Comparison of ENCODE assay signal across 5 fruit fly cellular contexts in genomic region chr3L:13480241-13480627, dm6.
TF ChIP-seq lines count a peak whose summit lies in the region.

No protein-coding gene starts in this region.

- TF ChIP-seq CTCF in whole organism, embryonic (GFP tag; optimal IDR thresholded peaks at IDR 0.05; lab: Kevin White, UChicago) = no peak

TF ChIP-seq in whole organism, 6 proteins besides CTCF, POLR2A, EP300 and RAD21:
- TF ChIP-seq psq (optimal IDR thresholded peaks at IDR 0.05; lab: Kevin White, UChicago) = no peak
- peak; percentile 25 for TF ChIP-seq Dll (optimal IDR thresholded peaks at IDR 0.05; lab: Kevin White, UChicago)

TF ChIP-seq in whole organism, adult, 20 proteins besides CTCF, POLR2A, EP300 and RAD21:
- TF ChIP-seq CG7101 (tag; optimal IDR thresholded peaks at IDR 0.05; lab: Kevin White, UChicago) = peak; percentile 21
- no peak for TF ChIP-seq pad (GFP tag; optimal IDR thresholded peaks at IDR 0.05; lab: Kevin White, UChicago)
- peak; percentile 94 for TF ChIP-seq cic (GFP tag; optimal IDR thresholded peaks at IDR 0.05; lab: Kevin White, UChicago)
- peak; percentile 21 for TF ChIP-seq Hr96 (GFP tag; optimal IDR thresholded peaks at IDR 0.05; lab: Kevin White, UChicago)
- TF ChIP-seq Crg-1 (GFP tag; optimal IDR thresholded peaks at IDR 0.05; lab: Kevin White, UChicago) = no peak
- peak; percentile 19 for TF ChIP-seq bab1 (GFP tag; optimal IDR thresholded peaks at IDR 0.05; lab: Kevin White, UChicago)
- no peak for TF ChIP-seq kay (GFP tag; lab: Kevin White, UChicago; ENCODE audit: borderline replicate concordance)
- TF ChIP-seq ovo (GFP tag; optimal IDR thresholded peaks at IDR 0.05; lab: Kevin White, UChicago) = no peak
- peak; percentile 37 for TF ChIP-seq Mnt (GFP tag; optimal IDR thresholded peaks at IDR 0.05; lab: Kevin White, UChicago)
- peak; percentile 7 for TF ChIP-seq CG11617 (GFP tag; optimal IDR thresholded peaks at IDR 0.05; lab: Kevin White, UChicago)
TF ChIP-seq in whole organism, adult: peak in this region for 6.

TF ChIP-seq in whole organism, embryonic, 481 proteins besides CTCF, POLR2A, EP300 and RAD21 (continues in another document):
- 0 out of 2 replicates have a peak, but pooled peaks have one; percentile 9 for TF ChIP-seq Atf6 (GFP tag; IDR thresholded peaks at IDR 0.05; lab: Robert Waterston, UW)
- TF ChIP-seq run (tag; optimal IDR thresholded peaks at IDR 0.05; lab: Kevin White, UChicago) = no peak
- TF ChIP-seq Trl (optimal IDR thresholded peaks at IDR 0.05; lab: Kevin White, UChicago) = peak in 1 of 2 experiments; percentile 55
- no peak for TF ChIP-seq Trl (GFP tag; optimal IDR thresholded peaks at IDR 0.05; lab: Kevin White, UChicago)
- TF ChIP-seq sr (GFP tag; IDR thresholded peaks at IDR 0.05; lab: Robert Waterston, UW) = peak; percentile 14; the same call in 1 of the 3 replicates
- 0 out of 3 replicates have a peak, but pooled peaks have one; percentile 17 for TF ChIP-seq Opbp (GFP tag; IDR thresholded peaks at IDR 0.05; lab: Robert Waterston, UW; ENCODE audit: partially characterized antibody)
- TF ChIP-seq CG17912 (GFP tag; optimal IDR thresholded peaks at IDR 0.05; lab: Kevin White, UChicago) = no peak
- TF ChIP-seq chinmo (GFP tag; IDR thresholded peaks at IDR 0.05; lab: Robert Waterston, UW; ENCODE audit: partially characterized antibody) = peak; percentile 84; the same call in 1 of the 4 replicates
- TF ChIP-seq CG34224 (GFP tag; IDR thresholded peaks at IDR 0.05; lab: Robert Waterston, UW; ENCODE audit: partially characterized antibody) = peak; percentile 41; the same call in 2 of the 3 replicates
- TF ChIP-seq mirr (GFP tag; optimal IDR thresholded peaks at IDR 0.05; lab: Kevin White, UChicago) = peak; percentile 28
- TF ChIP-seq Rfx (GFP tag; IDR thresholded peaks at IDR 0.05; lab: Robert Waterston, UW) = peak; percentile 21; the same call in 1 of the 2 replicates
- 0 out of 2 replicates have a peak, but pooled peaks have one; percentile 23 for TF ChIP-seq hbn (GFP tag; IDR thresholded peaks at IDR 0.05; lab: Robert Waterston, UW; ENCODE audit: partially characterized antibody)
- TF ChIP-seq Deaf1 (tag; optimal IDR thresholded peaks at IDR 0.05; lab: Kevin White, UChicago) = peak; percentile 84
- TF ChIP-seq Drgx (GFP tag; IDR thresholded peaks at IDR 0.05; lab: Robert Waterston, UW) = 0 out of 2 replicates have a peak, but pooled peaks have one; percentile 6
- no peak for TF ChIP-seq gcm2 (GFP tag; optimal IDR thresholded peaks at IDR 0.05; lab: Kevin White, UChicago)
- no peak for TF ChIP-seq CG8290 (GFP tag; optimal IDR thresholded peaks at IDR 0.05; lab: Kevin White, UChicago)
- peak in 1 of 2 experiments; percentile 8 for TF ChIP-seq CG8290 (tag; optimal IDR thresholded peaks at IDR 0.05; lab: Kevin White, UChicago)
- peak; percentile 38 for TF ChIP-seq nom (GFP tag; optimal IDR thresholded peaks at IDR 0.05; lab: Kevin White, UChicago)
- no peak for TF ChIP-seq ro (GFP tag; IDR thresholded peaks at IDR 0.05; lab: Robert Waterston, UW)
- TF ChIP-seq CG13894 (tag; optimal IDR thresholded peaks at IDR 0.05; lab: Kevin White, UChicago) = peak; percentile 10
- no peak for TF ChIP-seq CG42726 (GFP tag; IDR thresholded peaks at IDR 0.05; lab: Robert Waterston, UW; ENCODE audit: partially characterized antibody)
- TF ChIP-seq CG12769 (tag; optimal IDR thresholded peaks at IDR 0.05; lab: Kevin White, UChicago) = peak; percentile 9
- TF ChIP-seq rib (GFP tag; IDR thresholded peaks at IDR 0.05; lab: Robert Waterston, UW) = peak; percentile 72; the same call in 1 of the 2 replicates

TF ChIP-seq in whole organism, prepupa, 60 proteins besides CTCF, POLR2A, EP300 and RAD21:
- TF ChIP-seq CG11294 (GFP tag; IDR thresholded peaks at IDR 0.05; lab: Robert Waterston, UW) (no peak), vri (GFP tag; optimal IDR thresholded peaks at IDR 0.05; lab: Kevin White, UChicago) (no peak), CG8632 (GFP tag; optimal IDR thresholded peaks at IDR 0.05; lab: Kevin White, UChicago) (no peak), fd85E (GFP tag; optimal IDR thresholded peaks at IDR 0.05; lab: Kevin White, UChicago) (no peak), CG34406 (GFP tag; optimal IDR thresholded peaks at IDR 0.05; lab: Kevin White, UChicago) (no peak), Ets21C (GFP tag; optimal IDR thresholded peaks at IDR 0.05; lab: Kevin White, UChicago) (no peak), esn (GFP tag; optimal IDR thresholded peaks at IDR 0.05; lab: Kevin White, UChicago) (peak; percentile 38), Eip75B (GFP tag; optimal IDR thresholded peaks at IDR 0.05; lab: Kevin White, UChicago) (no peak), ss (GFP tag; optimal IDR thresholded peaks at IDR 0.05; lab: Kevin White, UChicago) (peak in 1 of 2 experiments; percentile 38), CG4318 (GFP tag; optimal IDR thresholded peaks at IDR 0.05; lab: Kevin White, UChicago) (no peak), Blimp-1 (GFP tag; optimal IDR thresholded peaks at IDR 0.05; lab: Kevin White, UChicago) (no peak), dsx (GFP tag; optimal IDR thresholded peaks at IDR 0.05; lab: Kevin White, UChicago; ENCODE audit: poor library complexity, severe bottlenecking) (no peak), CG6276 (GFP tag; optimal IDR thresholded peaks at IDR 0.05; lab: Kevin White, UChicago) (no peak), CG6163 (GFP tag; IDR thresholded peaks at IDR 0.05; lab: Robert Waterston, UW) (no peak), Gug (GFP tag; IDR thresholded peaks at IDR 0.05; lab: Robert Waterston, UW) (no peak), dac (GFP tag; optimal IDR thresholded peaks at IDR 0.05; lab: Kevin White, UChicago) (no peak), OdsH (GFP tag; optimal IDR thresholded peaks at IDR 0.05; lab: Kevin White, UChicago) (no peak), CG15336 (GFP tag; IDR thresholded peaks at IDR 0.05; lab: Robert Waterston, UW) (peak; percentile 13; the same call in 1 of the 2 replicates), Met (GFP tag; optimal IDR thresholded peaks at IDR 0.05; lab: Kevin White, UChicago) (no peak), CG6792 (GFP tag; optimal IDR thresholded peaks at IDR 0.05; lab: Kevin White, UChicago) (no peak)

TF ChIP-seq in whole organism, wandering third instar larva, 38 proteins besides CTCF, POLR2A, EP300 and RAD21:
- no peak for TF ChIP-seq jim (GFP tag; optimal IDR thresholded peaks at IDR 0.05; lab: Kevin White, UChicago)
- TF ChIP-seq Rel (GFP tag; optimal IDR thresholded peaks at IDR 0.05; lab: Kevin White, UChicago) = no peak
- peak; percentile 16 for TF ChIP-seq Rel (tag; optimal IDR thresholded peaks at IDR 0.05; lab: Kevin White, UChicago)
TF ChIP-seq in whole organism, wandering third instar larva: peak in this region for 1.
